Worm (Caenorhabditis elegans): ENCODE measurements around the gene mrps-18B.

ce11 chrII:8485603-8486002 is 39.9 kb upstream of the mrps-18B start, which contains the start of gene gbh-2:
- TF ChIP-seq ztf-23 (GFP tag; IDR thresholded peaks at IDR 0.05) (no peak), ztf-29 (GFP tag; IDR thresholded peaks at IDR 0.05) (no peak), med-1 (GFP tag; optimal IDR thresholded peaks at IDR 0.05; ENCODE audit: insufficient read depth) (no peak), flt-1 (GFP tag; IDR thresholded peaks at IDR 0.05) (no peak)

Measured in whole organism, midembryonic.